Fruit fly (Drosophila melanogaster) whole organism, wandering third instar larva: Measurements from ENCODE around the gene CG1074.

Experiments
- CG9705 ChIP-seq: fragments of 200-800 bp; sonication (Bioruptor generic); optimal IDR thresholded peaks from 2 replicates; lab custom pipeline; 2018; ENCODE audit warnings: missing biosample characterization, mild to moderate bottlenecking, missing genetic modification characterization
- GATAd ChIP-seq: sonication (Bioruptor generic); optimal IDR thresholded peaks from 2 replicates; lab custom pipeline; 2016; ENCODE audit warnings: missing biosample characterization, missing genetic modification characterization
- Hr78 ChIP-seq: fragments of >200 bp; optimal IDR thresholded peaks from 2 replicates; lab custom pipeline; 2017; ENCODE audit warnings: missing biosample characterization, missing genetic modification characterization
- br ChIP-seq: fragments of 200-800 bp; sonication (Bioruptor generic); optimal IDR thresholded peaks from 2 replicates; lab custom pipeline; 2016; ENCODE audit warnings: missing biosample characterization, missing genetic modification characterization
- fru ChIP-seq: fragments of 200-800 bp; sonication (Bioruptor generic); optimal IDR thresholded peaks from 3 replicates; lab custom pipeline; 2016; ENCODE audit warnings: missing biosample characterization, mild to moderate bottlenecking, missing genetic modification characterization
- psq ChIP-seq: fragments of 200-800 bp; sonication (Bioruptor generic); optimal IDR thresholded peaks from 3 replicates; lab custom pipeline; 2017; ENCODE audit warnings: missing biosample characterization, mild to moderate bottlenecking, missing genetic modification characterization, moderate library complexity
- rgr ChIP-seq: fragments of 200-800 bp; sonication (Bioruptor generic); optimal IDR thresholded peaks from 3 replicates; lab custom pipeline; 2016; ENCODE audit warnings: missing biosample characterization, mild to moderate bottlenecking, missing genetic modification characterization

DNA sequence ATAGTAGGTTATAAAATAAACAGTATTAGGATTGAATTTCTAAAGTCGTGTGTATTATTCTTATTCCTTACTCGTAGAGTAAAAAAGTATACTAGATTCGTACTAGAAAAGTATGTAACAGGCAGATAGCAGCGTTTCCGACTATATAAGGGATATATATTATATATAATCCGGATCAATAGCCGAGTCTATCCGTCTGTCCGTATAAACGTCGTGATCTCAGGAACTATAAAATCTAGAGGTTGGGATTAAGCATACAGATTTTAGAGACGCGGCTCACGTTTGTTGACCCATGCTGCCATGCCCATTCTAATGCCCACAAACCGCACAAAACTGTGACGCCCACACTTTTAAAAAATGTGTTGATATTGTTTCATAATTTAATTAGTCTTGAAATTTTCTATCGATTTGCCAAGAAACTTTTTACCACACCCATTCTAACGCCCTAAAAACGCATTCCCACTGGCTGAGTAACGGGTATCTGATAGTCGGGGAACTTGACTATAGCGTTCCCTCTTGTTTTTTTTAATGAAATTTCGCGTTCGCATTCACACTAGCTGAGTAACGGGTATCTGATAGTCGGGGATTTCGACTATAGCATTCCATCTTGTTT is 31.7 kb upstream of the CG1074 start, which contains the start of gene CG9853:
- TF ChIP-seq br (GFP tag; lab: Kevin White, UChicago), result no peak
- no peak for TF ChIP-seq fru (GFP tag; lab: Kevin White, UChicago)
- no peak for TF ChIP-seq CG9705 (GFP tag; lab: Kevin White, UChicago)
- no peak for TF ChIP-seq psq (GFP tag; lab: Kevin White, UChicago)
- TF ChIP-seq GATAd (GFP tag; lab: Kevin White, UChicago), result no peak
- TF ChIP-seq Hr78 (GFP tag; lab: Kevin White, UChicago), result no peak
- no peak for TF ChIP-seq rgr (GFP tag; lab: Kevin White, UChicago)
